Worm (Caenorhabditis elegans) whole organism, L4/young adult: ENCODE results near the gene cest-26.

ENCODE experiments used
- dao-5 ChIP-seq: sonication (generic microtip); optimal IDR thresholded peaks from 2 replicates; lab custom pipeline; 2016; ENCODE audit warnings: missing genotype, missing genetic modification characterization, moderate library complexity, missing compliant biosample characterization
- him-1 ChIP-seq: sonication (generic microtip); optimal IDR thresholded peaks from 2 replicates; lab custom pipeline; 2016; ENCODE audit warnings: missing genotype, missing genetic modification reagents, missing genetic modification characterization, missing compliant biosample characterization

ce11 chrX:4391680-4392079 lies 45.8 kb downstream of the cest-26 start:
- TF ChIP-seq him-1, result no peak
- TF ChIP-seq dao-5 (tag; lab: Kevin White, UChicago), result no peak
